Fruit fly (Drosophila melanogaster) whole organism, embryonic: Measurements from ENCODE around the gene Cyp4d14.

ENCODE experiments used
- BEAF-32 ChIP-seq: fragments of 200-800 bp; sonication (Bioruptor generic); optimal IDR thresholded peaks from 3 replicates; lab custom pipeline; 2017; ENCODE audit warnings: missing biosample characterization, missing genetic modification characterization, mild to moderate bottlenecking, moderate library complexity, missing genetic modification reagents
- Bgb ChIP-seq: fragments of 200-800 bp; sonication (Bioruptor generic); IDR thresholded peaks from 2 replicates; pipeline ENCODE4 v1.3.6; 2022; ENCODE audit warnings: missing biosample characterization, missing genetic modification characterization; ENCODE audit not compliant: partially characterized antibody
- CG10267 ChIP-seq: fragments of 200-800 bp; sonication (Bioruptor generic); optimal IDR thresholded peaks from 2 replicates; lab custom pipeline; 2018; ENCODE audit warnings: missing biosample characterization, mild to moderate bottlenecking, missing genetic modification characterization, moderate library complexity
- CG13287 ChIP-seq: fragments of 200-800 bp; sonication (Bioruptor generic); IDR thresholded peaks from 2 replicates; pipeline ENCODE4 v1.3.6; 2022; ENCODE audit warnings: missing biosample characterization, missing genetic modification characterization; ENCODE audit not compliant: partially characterized antibody
- CG13624 ChIP-seq: fragments of 200-800 bp; sonication (Bioruptor generic); optimal IDR thresholded peaks from 2 replicates; lab custom pipeline; 2016; ENCODE audit warnings: missing biosample characterization, missing genetic modification characterization
- CG14667 ChIP-seq: fragments of 200-800 bp; sonication (Bioruptor generic); IDR thresholded peaks from 2 replicates; pipeline ENCODE4 v1.3.6; 2022; ENCODE audit warnings: missing biosample characterization, missing genetic modification characterization
- CG17186 ChIP-seq: fragments of 200-800 bp; sonication (Bioruptor generic); optimal IDR thresholded peaks from 3 replicates; lab custom pipeline; 2017; ENCODE audit warnings: missing biosample characterization, missing genetic modification reagents, missing genetic modification characterization
- CG17829 ChIP-seq: fragments of 200-800 bp; optimal IDR thresholded peaks from 2 replicates; lab custom pipeline; 2019; ENCODE audit warnings: missing biosample characterization, mild to moderate bottlenecking, missing genetic modification characterization, moderate library complexity
- CG2129 ChIP-seq: fragments of 200-800 bp; sonication (Bioruptor generic); IDR thresholded peaks from 2 replicates; pipeline ENCODE4 v1.3.6; 2022; ENCODE audit warnings: missing biosample characterization, missing genetic modification characterization; ENCODE audit not compliant: partially characterized antibody
- CG2712 ChIP-seq: fragments of 200-800 bp; optimal IDR thresholded peaks from 3 replicates; lab custom pipeline; 2019; ENCODE audit warnings: missing biosample characterization, mild to moderate bottlenecking, missing genetic modification characterization, moderate library complexity
- CG34224 ChIP-seq: fragments of 200-800 bp; sonication (Bioruptor generic); IDR thresholded peaks from 3 replicates; pipeline ENCODE4 v1.3.6; 2022; ENCODE audit warnings: missing biosample characterization, missing genetic modification characterization; ENCODE audit not compliant: partially characterized antibody
- CG42726 ChIP-seq: fragments of 200-800 bp; sonication (Bioruptor generic); IDR thresholded peaks from 2 replicates; pipeline ENCODE4 v1.3.6; 2022; ENCODE audit warnings: missing biosample characterization, missing genetic modification characterization; ENCODE audit not compliant: partially characterized antibody
- CG6791 ChIP-seq: fragments of 200-800 bp; sonication (Bioruptor generic); IDR thresholded peaks from 3 replicates; pipeline ENCODE4 v1.3.6; 2022; ENCODE audit warnings: missing biosample characterization, missing genetic modification characterization; ENCODE audit not compliant: partially characterized antibody
- CG7928 ChIP-seq: fragments of 200-800 bp; sonication (Bioruptor generic); optimal IDR thresholded peaks from 2 replicates; lab custom pipeline; 2017; ENCODE audit warnings: missing biosample characterization, mild to moderate bottlenecking, missing genetic modification characterization
- CG7963 ChIP-seq: fragments of 200-800 bp; sonication (Bioruptor generic); IDR thresholded peaks from 3 replicates; pipeline ENCODE4 v1.3.6; 2022; ENCODE audit warnings: missing biosample characterization, missing genetic modification characterization; ENCODE audit not compliant: partially characterized antibody
- CG8290 ChIP-seq, 3 experiments: fragments of 200-800 bp; sonication (Bioruptor generic); optimal IDR thresholded peaks; 2 replicates each; lab custom pipeline; 2016 to 2019; ENCODE audit warnings: missing biosample characterization in 3 of 3, missing genetic modification characterization in 3 of 3, mild to moderate bottlenecking in 2 of 3, moderate library complexity in 1 of 3
- CoRest ChIP-seq: fragments of 200-800 bp; sonication (Bioruptor generic); optimal IDR thresholded peaks from 3 replicates; lab custom pipeline; 2018; ENCODE audit warnings: missing biosample characterization, mild to moderate bottlenecking, missing genetic modification characterization, moderate library complexity
- Dref ChIP-seq: fragments of 200-800 bp; sonication (Bioruptor generic); IDR thresholded peaks from 2 replicates; pipeline ENCODE4 v1.3.6; 2022; ENCODE audit warnings: missing biosample characterization, missing genetic modification characterization
- E2f2 ChIP-seq: fragments of 200-800 bp; sonication (Bioruptor generic); IDR thresholded peaks from 2 replicates; pipeline ENCODE4 v1.3.6; 2022; ENCODE audit warnings: missing biosample characterization, missing genetic modification characterization
- Ets97D ChIP-seq: fragments of 200-800 bp; sonication (Bioruptor generic); optimal IDR thresholded peaks from 3 replicates; lab custom pipeline; 2016; ENCODE audit warnings: missing biosample characterization, missing genetic modification characterization
- Fer1 ChIP-seq: fragments of 200-800 bp; sonication (Bioruptor generic); optimal IDR thresholded peaks from 2 replicates; lab custom pipeline; 2017; ENCODE audit warnings: missing biosample characterization, mild to moderate bottlenecking, missing genetic modification characterization
- HLH4C ChIP-seq: fragments of 200-800 bp; sonication (Bioruptor generic); IDR thresholded peaks from 3 replicates; pipeline ENCODE4 v1.3.6; 2022; ENCODE audit warnings: missing biosample characterization, missing genetic modification characterization; ENCODE audit not compliant: partially characterized antibody
- HLH54F ChIP-seq: fragments of 200-800 bp; sonication (Bioruptor generic); optimal IDR thresholded peaks from 3 replicates; lab custom pipeline; 2016; ENCODE audit warnings: missing biosample characterization, missing genetic modification characterization
- Hmr ChIP-seq: fragments of 200-800 bp; sonication (Bioruptor generic); optimal IDR thresholded peaks from 3 replicates; lab custom pipeline; 2017; ENCODE audit warnings: mild to moderate bottlenecking, missing biosample characterization, missing genetic modification reagents, missing genetic modification characterization
- MBD-R2 ChIP-seq: fragments of 200-800 bp; sonication (Bioruptor generic); IDR thresholded peaks from 2 replicates; pipeline ENCODE4 v1.3.6; 2022; ENCODE audit warnings: missing biosample characterization, missing genetic modification characterization
- Med ChIP-seq: fragments of 200-800 bp; sonication (Bioruptor generic); peaks from one replicate; lab custom pipeline; 2016; ENCODE audit warnings: missing biosample characterization, missing genetic modification characterization, mild to moderate bottlenecking, inconsistent platforms, moderate library complexity
- Mes4 ChIP-seq: fragments of 200-800 bp; sonication (Bioruptor generic); optimal IDR thresholded peaks from 2 replicates; lab custom pipeline; 2016; ENCODE audit warnings: missing biosample characterization, missing genetic modification characterization
- Nf-YC ChIP-seq: fragments of 200-800 bp; optimal IDR thresholded peaks from 3 replicates; lab custom pipeline; 2019; ENCODE audit warnings: missing biosample characterization, mild to moderate bottlenecking, missing genetic modification characterization, moderate library complexity
- Pdp1 ChIP-seq, 2 experiments: fragments of 200-800 bp; sonication (Bioruptor generic); optimal IDR thresholded peaks; 3 replicates each; lab custom pipeline; 2016; ENCODE audit warnings: missing biosample characterization in 2 of 2, missing genetic modification characterization in 2 of 2, mild to moderate bottlenecking in 1 of 2, moderate library complexity in 1 of 2
- Rfx ChIP-seq: fragments of 200-800 bp; sonication (Bioruptor generic); IDR thresholded peaks from 2 replicates; pipeline ENCODE4 v1.3.6; 2022; ENCODE audit warnings: missing biosample characterization, missing genetic modification characterization
- Sox100B ChIP-seq: fragments of 200-800 bp; sonication (Bioruptor generic); optimal IDR thresholded peaks from 3 replicates; lab custom pipeline; 2018; ENCODE audit warnings: missing biosample characterization, mild to moderate bottlenecking, missing genetic modification characterization
- amos ChIP-seq: fragments of 200-800 bp; sonication (Bioruptor generic); IDR thresholded peaks from 2 replicates; pipeline ENCODE4 v1.3.6; 2022; ENCODE audit warnings: missing biosample characterization, missing genetic modification characterization; ENCODE audit not compliant: partially characterized antibody
- ato ChIP-seq: fragments of 200-800 bp; sonication (Bioruptor generic); IDR thresholded peaks from 2 replicates; pipeline ENCODE4 v1.3.6; 2022; ENCODE audit warnings: missing biosample characterization, missing genetic modification characterization; ENCODE audit not compliant: partially characterized antibody
- bbx ChIP-seq: fragments of 200-800 bp; sonication (Bioruptor generic); IDR thresholded peaks from 2 replicates; pipeline ENCODE4 v1.3.6; 2022; ENCODE audit warnings: missing biosample characterization, missing genetic modification characterization; ENCODE audit not compliant: partially characterized antibody
- cad ChIP-seq: fragments of >200 bp; optimal IDR thresholded peaks from 2 replicates; lab custom pipeline; 2017; ENCODE audit warnings: missing biosample characterization, missing genetic modification characterization
- crp ChIP-seq, 2 experiments: fragments of 200-800 bp; sonication (Bioruptor generic); optimal IDR thresholded peaks; 2 replicates in 1 of 2; 3 replicates in 1 of 2; lab custom pipeline; 2017; ENCODE audit warnings: missing biosample characterization in 2 of 2, missing genetic modification characterization in 2 of 2, mild to moderate bottlenecking in 1 of 2, moderate library complexity in 1 of 2
- gro ChIP-seq: fragments of 200-800 bp; sonication (Bioruptor generic); optimal IDR thresholded peaks from 2 replicates; lab custom pipeline; 2016; ENCODE audit warnings: missing biosample characterization, missing genetic modification characterization
- hb ChIP-seq: fragments of 200-800 bp; sonication (Bioruptor generic); IDR thresholded peaks from 3 replicates; pipeline ENCODE4 v1.3.6; 2022; ENCODE audit warnings: missing biosample characterization, missing genetic modification characterization; ENCODE audit not compliant: partially characterized antibody
- hbn ChIP-seq: fragments of 200-800 bp; sonication (Bioruptor generic); IDR thresholded peaks from 2 replicates; pipeline ENCODE4 v1.3.6; 2022; ENCODE audit warnings: missing biosample characterization, missing genetic modification characterization; ENCODE audit not compliant: partially characterized antibody
- hkb ChIP-seq, 2 experiments: fragments of 200-800 bp in 1 of 2; fragments of >200 bp in 1 of 2; sonication (Bioruptor generic) in 1 of 2; IDR thresholded peaks in 1 of 2; optimal IDR thresholded peaks in 1 of 2; 2 replicates each; pipeline versions ENCODE4 v1.3.6 to Lab custom; 2017 to 2022; ENCODE audit warnings: missing biosample characterization in 1 of 2, missing genetic modification characterization in 1 of 2
- knrl ChIP-seq: fragments of 200-800 bp; sonication (Bioruptor generic); IDR thresholded peaks from 3 replicates; pipeline ENCODE4 v1.3.6; 2022; ENCODE audit warnings: missing biosample characterization, missing genetic modification characterization; ENCODE audit not compliant: partially characterized antibody
- mld ChIP-seq: fragments of 200-800 bp; sonication (Bioruptor generic); IDR thresholded peaks from 3 replicates; pipeline ENCODE4 v1.3.6; 2022; ENCODE audit warnings: missing biosample characterization, missing genetic modification characterization; ENCODE audit not compliant: partially characterized antibody
- nmo ChIP-seq: fragments of 200-800 bp; sonication (Bioruptor generic); optimal IDR thresholded peaks from 2 replicates; lab custom pipeline; 2018; ENCODE audit warnings: missing biosample characterization, mild to moderate bottlenecking, missing genetic modification characterization, moderate library complexity
- row ChIP-seq: fragments of 200-800 bp; sonication (Bioruptor generic); IDR thresholded peaks from 3 replicates; pipeline ENCODE4 v1.3.6; 2022; ENCODE audit warnings: missing biosample characterization, missing genetic modification characterization
- sna ChIP-seq: fragments of 200-800 bp; sonication (Bioruptor generic); IDR thresholded peaks from 2 replicates; pipeline ENCODE4 v1.3.6; 2022; ENCODE audit warnings: missing biosample characterization, missing genetic modification characterization; ENCODE audit not compliant: partially characterized antibody
- stc ChIP-seq: fragments of 200-800 bp; sonication (Bioruptor generic); IDR thresholded peaks from 2 replicates; pipeline ENCODE4 v1.3.6; 2022; ENCODE audit warnings: missing biosample characterization, missing genetic modification characterization
- stwl ChIP-seq: fragments of 200-800 bp; sonication (Bioruptor generic); optimal IDR thresholded peaks from 3 replicates; lab custom pipeline; 2018; ENCODE audit warnings: missing biosample characterization, mild to moderate bottlenecking, missing genetic modification characterization, moderate library complexity

Cyp4d14 gene

dm6 chrX:2172420-2172827 is 2.7 kb downstream of the Cyp4d14 start, which contains the start of gene ND-B14.5A (continued):
- peak; percentile 86 for TF ChIP-seq BEAF-32 (GFP tag; lab: Kevin White, UChicago)
- TF ChIP-seq CG8290 (GFP tag; optimal IDR thresholded peaks at IDR 0.05; lab: Kevin White, UChicago), result no peak
- peak in 1 of 2 experiments; percentile 27 for TF ChIP-seq CG8290 (tag; optimal IDR thresholded peaks at IDR 0.05; lab: Kevin White, UChicago)
- peak; percentile 96 for TF ChIP-seq hb (GFP tag; lab: Robert Waterston, UW)
- TF ChIP-seq CG42726 (GFP tag; lab: Robert Waterston, UW), result peak; percentile 83
- peak; percentile 93 for TF ChIP-seq amos (GFP tag; lab: Robert Waterston, UW)
- peak; percentile 93 for TF ChIP-seq sna (GFP tag; lab: Robert Waterston, UW)
- TF ChIP-seq Pdp1 (GFP tag; optimal IDR thresholded peaks at IDR 0.05; lab: Kevin White, UChicago), result peak in 1 of 2 experiments; percentile 92
- TF ChIP-seq cad (GFP tag; lab: Kevin White, UChicago), result no peak
- peak; percentile 7 for TF ChIP-seq Hmr (GFP tag; lab: Kevin White, UChicago)
- peak; percentile 71 for TF ChIP-seq E2f2 (GFP tag; lab: Robert Waterston, UW)
- TF ChIP-seq Fer1, result peak; percentile 4
- TF ChIP-seq CG17829 (tag; lab: Kevin White, UChicago), result peak; percentile 18
- peak; percentile 95 for TF ChIP-seq CG7963 (GFP tag; lab: Robert Waterston, UW)
- no peak for TF ChIP-seq CG14667 (GFP tag; lab: Robert Waterston, UW)
- TF ChIP-seq stwl (tag; lab: Kevin White, UChicago), result peak; percentile 74
- TF ChIP-seq CG17186, result peak; percentile 9
- peak; percentile 97 for TF ChIP-seq CG13287 (GFP tag; lab: Robert Waterston, UW)
- peak; percentile 96 for TF ChIP-seq mld (GFP tag; lab: Robert Waterston, UW)
- TF ChIP-seq CG6791 (GFP tag; lab: Robert Waterston, UW), result peak; percentile 98
- peak; percentile 97 for TF ChIP-seq bbx (GFP tag; lab: Robert Waterston, UW)
- TF ChIP-seq hkb (optimal IDR thresholded peaks at IDR 0.05; lab: Kevin White, UChicago), result no peak
- TF ChIP-seq hkb (GFP tag; IDR thresholded peaks at IDR 0.05; lab: Robert Waterston, UW), result no peak
- peak; percentile 11 for TF ChIP-seq Nf-YC (tag; lab: Kevin White, UChicago)
- TF ChIP-seq row (GFP tag; lab: Robert Waterston, UW), result peak; percentile 23; the same call in 1 of the 3 replicates
- no peak for TF ChIP-seq stc
- TF ChIP-seq Rfx (GFP tag; lab: Robert Waterston, UW), result peak; percentile 48; the same call in 1 of the 2 replicates
- TF ChIP-seq crp (GFP tag; optimal IDR thresholded peaks at IDR 0.05; lab: Kevin White, UChicago), result peak in 1 of 2 experiments; percentile 64
- TF ChIP-seq CG13624 (GFP tag; lab: Kevin White, UChicago), result no peak
- no peak for TF ChIP-seq Sox100B
- peak; percentile 2 for TF ChIP-seq HLH54F (GFP tag; lab: Kevin White, UChicago)
- TF ChIP-seq ato (GFP tag; lab: Robert Waterston, UW), result peak; percentile 97
- TF ChIP-seq Dref, result peak; percentile 97
- TF ChIP-seq CG10267 (tag; lab: Kevin White, UChicago), result peak; percentile 14
- peak; percentile 55 for TF ChIP-seq MBD-R2 (GFP tag; lab: Robert Waterston, UW)
- TF ChIP-seq hbn (GFP tag; lab: Robert Waterston, UW), result peak; percentile 87
- peak; percentile 3 for TF ChIP-seq gro (GFP tag; lab: Kevin White, UChicago)
- peak; percentile 96 for TF ChIP-seq Bgb (GFP tag; lab: Robert Waterston, UW)
- peak; percentile 26 for TF ChIP-seq CG2712 (tag; lab: Kevin White, UChicago)
- TF ChIP-seq CG2129, result peak; percentile 83
- no peak for TF ChIP-seq Mes4 (GFP tag; lab: Kevin White, UChicago)
- TF ChIP-seq CG34224, result peak; percentile 99
- TF ChIP-seq CoRest (tag; lab: Kevin White, UChicago), result peak; percentile 33
- TF ChIP-seq HLH4C, result peak; percentile 98
- TF ChIP-seq CG7928 (GFP tag; lab: Kevin White, UChicago), result peak; percentile 88
- TF ChIP-seq knrl (GFP tag; lab: Robert Waterston, UW), result peak; percentile 80
- peak; percentile 61 for TF ChIP-seq Med (GFP tag; lab: Kevin White, UChicago)
- TF ChIP-seq Ets97D (GFP tag; lab: Kevin White, UChicago), result peak; percentile 40
- peak; percentile 17 for TF ChIP-seq nmo (GFP tag; lab: Kevin White, UChicago)
